Worm (Caenorhabditis elegans) whole organism, midembryonic: ENCODE data around the gene ceh-82.

Source experiments
- T22C8.4 ChIP-seq: fragments of 200-800 bp; sonication (Bioruptor generic); IDR thresholded peaks from 2 replicates; pipeline ENCODE4 v1.3.6; 2022; ENCODE audit warnings: missing genetic modification characterization, missing compliant biosample characterization
- cog-1 ChIP-seq: sonication (generic microtip); optimal IDR thresholded peaks from 2 replicates; lab custom pipeline; 2016; ENCODE audit warnings: missing genetic modification characterization, missing compliant biosample characterization
- flt-1 ChIP-seq: fragments of 200-800 bp; sonication (Bioruptor generic); IDR thresholded peaks from 2 replicates; pipeline ENCODE4 v1.3.6; 2022; ENCODE audit warnings: missing genetic modification characterization, missing compliant biosample characterization
- klf-2 ChIP-seq: fragments of 200-800 bp; sonication (Bioruptor generic); conservative IDR thresholded peaks from 2 replicates; pipeline ENCODE4 v1.3.6; 2022; ENCODE audit warnings: missing genetic modification reagents, missing genetic modification characterization, missing compliant biosample characterization
- med-1 ChIP-seq: sonication (generic microtip); optimal IDR thresholded peaks from 2 replicates; lab custom pipeline; 2017; ENCODE audit warnings: missing genetic modification characterization, mild to moderate bottlenecking, missing compliant biosample characterization, antibody characterized with exemption, missing genetic modification reagents; ENCODE audit not compliant: insufficient read depth
- ref-1 ChIP-seq: fragments of 200-800 bp; sonication (Bioruptor generic); conservative IDR thresholded peaks from 2 replicates; pipeline ENCODE4 v1.3.6; 2022; ENCODE audit warnings: missing genetic modification reagents, missing genetic modification characterization, missing compliant biosample characterization
- ztf-29 ChIP-seq: fragments of 200-800 bp; sonication (Bioruptor generic); IDR thresholded peaks from 2 replicates; pipeline ENCODE4 v1.3.6; 2022; ENCODE audit warnings: missing genetic modification reagents, missing genetic modification characterization, missing compliant biosample characterization

- TF ChIP-seq ztf-29 (no peak), med-1 (GFP tag; lab: Kevin White, UChicago) (no peak), T22C8.4 (GFP tag; lab: Robert Waterston, UW) (no peak), klf-2 (no peak), cog-1 (tag; lab: Kevin White, UChicago) (no peak), flt-1 (GFP tag; lab: Robert Waterston, UW) (no peak), ref-1 (GFP tag; lab: Robert Waterston, UW) (no peak)
Observed at ce11 chrII:1761564-1761963, 29.5 kb downstream of the ceh-82 start, which contains the start of gene F36H5.4.
